Fruit fly (Drosophila melanogaster) whole organism, embryonic: ENCODE measurements around the gene CG16734.
A peak's percentile ranks its signal among the peaks of the same experiment; 100 is the strongest.

Experiments used
- Abd-B ChIP-seq: fragments of 200-800 bp; sonication (Bioruptor generic); optimal IDR thresholded peaks from 2 replicates; lab custom pipeline; 2018; ENCODE audit warnings: missing biosample characterization, mild to moderate bottlenecking, missing genetic modification characterization, moderate library complexity
- Blimp-1 ChIP-seq: fragments of 200-800 bp; sonication (Bioruptor generic); optimal IDR thresholded peaks from 3 replicates; lab custom pipeline; 2018; ENCODE audit warnings: missing biosample characterization, missing genetic modification characterization, mild to moderate bottlenecking, moderate library complexity, missing genetic modification reagents
- CG10209 ChIP-seq: fragments of 200-800 bp; sonication (Bioruptor generic); optimal IDR thresholded peaks from 3 replicates; lab custom pipeline; 2017; ENCODE audit warnings: missing biosample characterization, mild to moderate bottlenecking, missing genetic modification characterization, missing genetic modification reagents
- CG12391 ChIP-seq: fragments of 200-800 bp; sonication (Bioruptor generic); optimal IDR thresholded peaks from 3 replicates; lab custom pipeline; 2018; ENCODE audit warnings: missing biosample characterization, mild to moderate bottlenecking, missing genetic modification characterization, moderate library complexity
- CG12659 ChIP-seq: fragments of 200-800 bp; sonication (Bioruptor generic); optimal IDR thresholded peaks from 3 replicates; lab custom pipeline; 2017; ENCODE audit warnings: mild to moderate bottlenecking, missing biosample characterization, missing genetic modification reagents, missing genetic modification characterization
- CG14667 ChIP-seq: fragments of 200-800 bp; sonication (Bioruptor generic); IDR thresholded peaks from 2 replicates; pipeline ENCODE4 v1.3.6; 2022; ENCODE audit warnings: missing biosample characterization, missing genetic modification characterization
- CG14710 ChIP-seq: fragments of 200-800 bp; sonication (Bioruptor generic); optimal IDR thresholded peaks from 3 replicates; lab custom pipeline; 2019; ENCODE audit warnings: missing biosample characterization, mild to moderate bottlenecking, missing genetic modification characterization, moderate library complexity
- CG15011 ChIP-seq: fragments of 200-800 bp; sonication (Bioruptor generic); optimal IDR thresholded peaks from 3 replicates; lab custom pipeline; 2018; ENCODE audit warnings: missing biosample characterization, mild to moderate bottlenecking, missing genetic modification characterization
- CG1647 ChIP-seq: fragments of 200-800 bp; sonication (Bioruptor generic); optimal IDR thresholded peaks from 3 replicates; lab custom pipeline; 2016; ENCODE audit warnings: missing biosample characterization, missing genetic modification characterization
- CG17568 ChIP-seq: fragments of 200-800 bp; sonication (Bioruptor generic); optimal IDR thresholded peaks from 2 replicates; lab custom pipeline; 2018; ENCODE audit warnings: missing biosample characterization, mild to moderate bottlenecking, missing genetic modification characterization, moderate library complexity
- CG17612 ChIP-seq: fragments of 200-800 bp; sonication (Bioruptor generic); IDR thresholded peaks from 2 replicates; pipeline ENCODE4 v1.3.6; 2022; ENCODE audit warnings: missing biosample characterization, missing genetic modification characterization
- CG18764 ChIP-seq: fragments of 200-800 bp; sonication (Bioruptor generic); optimal IDR thresholded peaks from 3 replicates; lab custom pipeline; 2016; ENCODE audit warnings: missing biosample characterization, missing genetic modification characterization
- CG2116 ChIP-seq: fragments of 200-800 bp; sonication (Bioruptor generic); optimal IDR thresholded peaks from 3 replicates; lab custom pipeline; 2018; ENCODE audit warnings: missing biosample characterization, mild to moderate bottlenecking, missing genetic modification characterization
- CG2202 ChIP-seq: fragments of 200-800 bp; sonication (Bioruptor generic); optimal IDR thresholded peaks from 2 replicates; lab custom pipeline; 2018; ENCODE audit warnings: missing biosample characterization, mild to moderate bottlenecking, missing genetic modification characterization
- CG30403 ChIP-seq: fragments of 200-800 bp; sonication (Bioruptor generic); optimal IDR thresholded peaks from 3 replicates; lab custom pipeline; 2016; ENCODE audit warnings: missing biosample characterization, missing genetic modification characterization
- CG3163 ChIP-seq: fragments of 200-800 bp; sonication (Bioruptor generic); optimal IDR thresholded peaks from 3 replicates; lab custom pipeline; 2016; ENCODE audit warnings: missing biosample characterization, missing genetic modification characterization
- CG4730 ChIP-seq: fragments of 200-800 bp; sonication (Bioruptor generic); IDR thresholded peaks from 2 replicates; pipeline ENCODE4 v1.3.6; 2022; ENCODE audit warnings: missing biosample characterization, missing genetic modification characterization
- CG4854 ChIP-seq: fragments of 200-800 bp; sonication (Bioruptor generic); optimal IDR thresholded peaks from 2 replicates; lab custom pipeline; 2016; ENCODE audit warnings: missing biosample characterization, missing genetic modification characterization, inconsistent platforms
- CG9437 ChIP-seq: fragments of 200-800 bp; sonication (Bioruptor generic); optimal IDR thresholded peaks from 2 replicates; lab custom pipeline; 2018; ENCODE audit warnings: missing biosample characterization, mild to moderate bottlenecking, missing genetic modification characterization
- CG9609 ChIP-seq: fragments of 200-800 bp; sonication (Bioruptor generic); optimal IDR thresholded peaks from 3 replicates; lab custom pipeline; 2016; ENCODE audit warnings: missing biosample characterization, missing genetic modification characterization
- Chrac-16 ChIP-seq: fragments of 200-800 bp; sonication (Bioruptor generic); optimal IDR thresholded peaks from 3 replicates; lab custom pipeline; 2016; ENCODE audit warnings: missing biosample characterization, missing genetic modification characterization
- E2f1 ChIP-seq: fragments of 200-800 bp; sonication (Bioruptor generic); IDR thresholded peaks from 2 replicates; pipeline ENCODE4 v1.3.6; 2022; ENCODE audit warnings: missing biosample characterization, missing genetic modification characterization
- HmgD ChIP-seq: fragments of 200-800 bp; sonication (Bioruptor generic); optimal IDR thresholded peaks from 3 replicates; lab custom pipeline; 2016; ENCODE audit warnings: missing biosample characterization, missing genetic modification characterization
- Jarid2 ChIP-seq: fragments of 200-800 bp; sonication (Bioruptor generic); optimal IDR thresholded peaks from 3 replicates; lab custom pipeline; 2017; ENCODE audit warnings: mild to moderate bottlenecking, missing biosample characterization, missing genetic modification reagents, missing genetic modification characterization
- Lpt ChIP-seq: fragments of >200 bp; optimal IDR thresholded peaks from 2 replicates; lab custom pipeline; 2018; ENCODE audit warnings: missing biosample characterization, missing genetic modification characterization
- NfI ChIP-seq: fragments of 200-800 bp; sonication (Bioruptor generic); optimal IDR thresholded peaks from 3 replicates; lab custom pipeline; 2018; ENCODE audit warnings: missing biosample characterization, mild to moderate bottlenecking, missing genetic modification characterization, moderate library complexity
- Pdp1 ChIP-seq, 2 experiments: fragments of 200-800 bp; sonication (Bioruptor generic); optimal IDR thresholded peaks; 3 replicates each; lab custom pipeline; 2016; ENCODE audit warnings: missing biosample characterization in 2 of 2, missing genetic modification characterization in 2 of 2, mild to moderate bottlenecking in 1 of 2, moderate library complexity in 1 of 2
- TFAM ChIP-seq: fragments of 200-800 bp; sonication (Bioruptor generic); optimal IDR thresholded peaks from 2 replicates; lab custom pipeline; 2017; ENCODE audit warnings: missing biosample characterization, missing genetic modification characterization, inconsistent platforms
- abd-A ChIP-seq: fragments of 200-800 bp; sonication (Bioruptor generic); optimal IDR thresholded peaks from 3 replicates; lab custom pipeline; 2019; ENCODE audit warnings: missing biosample characterization, mild to moderate bottlenecking, missing genetic modification characterization, moderate library complexity
- bcd ChIP-seq: fragments of 200-800 bp; sonication (Bioruptor generic); optimal IDR thresholded peaks from 2 replicates; lab custom pipeline; 2017; ENCODE audit warnings: missing biosample characterization, mild to moderate bottlenecking, missing genetic modification characterization
- bsh ChIP-seq, 2 experiments: fragments of 200-800 bp; sonication (Bioruptor generic); optimal IDR thresholded peaks; 2 replicates each; lab custom pipeline; 2017 to 2018; ENCODE audit warnings: mild to moderate bottlenecking in 2 of 2, missing biosample characterization in 2 of 2, missing genetic modification characterization in 2 of 2, moderate library complexity in 1 of 2
- disco-r ChIP-seq: fragments of 200-800 bp; sonication (Bioruptor generic); optimal IDR thresholded peaks from 2 replicates; lab custom pipeline; 2016; ENCODE audit warnings: missing biosample characterization, missing genetic modification characterization
- dm ChIP-seq: fragments of 200-800 bp; sonication (Bioruptor generic); optimal IDR thresholded peaks from 3 replicates; lab custom pipeline; 2016; ENCODE audit warnings: missing biosample characterization, missing genetic modification characterization
- dmrt11E ChIP-seq: fragments of 200-800 bp; sonication (Bioruptor generic); optimal IDR thresholded peaks from 3 replicates; lab custom pipeline; 2018; ENCODE audit warnings: missing biosample characterization, mild to moderate bottlenecking, missing genetic modification characterization, moderate library complexity
- ftz-f1 ChIP-seq: fragments of 200-800 bp; sonication (Bioruptor generic); optimal IDR thresholded peaks from 2 replicates; lab custom pipeline; 2016; ENCODE audit warnings: missing biosample characterization, missing genetic modification characterization
- hth ChIP-seq: fragments of >200 bp; optimal IDR thresholded peaks from 2 replicates; lab custom pipeline; 2017; ENCODE audit warnings: inconsistent platforms
- jumu ChIP-seq: fragments of 200-800 bp; sonication (Bioruptor generic); optimal IDR thresholded peaks from 3 replicates; lab custom pipeline; 2016; ENCODE audit warnings: missing biosample characterization, missing genetic modification characterization
- kah ChIP-seq: fragments of 200-800 bp; sonication (Bioruptor generic); optimal IDR thresholded peaks from 2 replicates; lab custom pipeline; 2018; ENCODE audit warnings: missing biosample characterization, mild to moderate bottlenecking, missing genetic modification characterization
- ken ChIP-seq: fragments of 200-800 bp; sonication (Bioruptor generic); IDR thresholded peaks from 3 replicates; pipeline ENCODE4 v1.3.6; 2022; ENCODE audit warnings: missing biosample characterization, missing genetic modification characterization
- kni ChIP-seq: fragments of 200-800 bp; sonication (Bioruptor generic); optimal IDR thresholded peaks from 3 replicates; lab custom pipeline; 2017; ENCODE audit warnings: mild to moderate bottlenecking, missing biosample characterization, missing genetic modification reagents, missing genetic modification characterization
- oc ChIP-seq: fragments of 200-800 bp; sonication (Bioruptor generic); optimal IDR thresholded peaks from 2 replicates; lab custom pipeline; 2018; ENCODE audit warnings: missing biosample characterization, mild to moderate bottlenecking, missing genetic modification characterization, moderate library complexity
- pfk ChIP-seq: fragments of 200-800 bp; sonication (Bioruptor generic); optimal IDR thresholded peaks from 2 replicates; lab custom pipeline; 2018; ENCODE audit warnings: missing biosample characterization, mild to moderate bottlenecking, missing genetic modification characterization, moderate library complexity
- scrt ChIP-seq: fragments of 200-800 bp; sonication (Bioruptor generic); optimal IDR thresholded peaks from 2 replicates; lab custom pipeline; 2018; ENCODE audit warnings: missing biosample characterization, mild to moderate bottlenecking, missing genetic modification characterization, moderate library complexity
- slp2 ChIP-seq: fragments of 200-800 bp; sonication (Bioruptor generic); optimal IDR thresholded peaks from 2 replicates; lab custom pipeline; 2016; ENCODE audit warnings: missing biosample characterization, missing genetic modification characterization
- sna ChIP-seq: fragments of 200-800 bp; sonication (Bioruptor generic); IDR thresholded peaks from 2 replicates; pipeline ENCODE4 v1.3.6; 2022; ENCODE audit warnings: missing biosample characterization, missing genetic modification characterization; ENCODE audit not compliant: partially characterized antibody
- tap ChIP-seq: fragments of 200-800 bp; optimal IDR thresholded peaks from 3 replicates; lab custom pipeline; 2019; ENCODE audit warnings: missing biosample characterization, mild to moderate bottlenecking, missing genetic modification characterization, moderate library complexity
- usp ChIP-seq: fragments of >200 bp; optimal IDR thresholded peaks from 2 replicates; lab custom pipeline; 2017; ENCODE audit warnings: missing biosample characterization, missing genetic modification characterization

Gene CG16734

dm6 chr3R:9215551-9215950 is 39.3 kb upstream of the CG16734 start (continued):
- no peak for TF ChIP-seq sna (GFP tag; lab: Robert Waterston, UW)
- no peak for TF ChIP-seq ken (GFP tag; lab: Robert Waterston, UW)
- TF ChIP-seq jumu (GFP tag; lab: Kevin White, UChicago): no peak
- TF ChIP-seq NfI (GFP tag; lab: Kevin White, UChicago): no peak
- no peak for TF ChIP-seq CG12659 (GFP tag; lab: Kevin White, UChicago)
- TF ChIP-seq CG4730 (GFP tag; lab: Robert Waterston, UW): no peak
- no peak for TF ChIP-seq CG9609 (GFP tag; lab: Kevin White, UChicago)
- TF ChIP-seq bsh (GFP tag; optimal IDR thresholded peaks at IDR 0.05; lab: Kevin White, UChicago): peak in 1 of 2 experiments; percentile 52
- TF ChIP-seq CG30403: no peak
- TF ChIP-seq scrt (GFP tag; lab: Kevin White, UChicago): no peak
- no peak for TF ChIP-seq CG4854 (GFP tag; lab: Kevin White, UChicago)
- no peak for TF ChIP-seq slp2
- TF ChIP-seq CG14710 (tag; lab: Kevin White, UChicago): peak; percentile 35
- no peak for TF ChIP-seq CG17568 (GFP tag; lab: Kevin White, UChicago)
- no peak for TF ChIP-seq dm
- peak; percentile 32 for TF ChIP-seq dmrt11E (tag; lab: Kevin White, UChicago)
- peak; percentile 33 for TF ChIP-seq CG2202 (tag; lab: Kevin White, UChicago)
- no peak for TF ChIP-seq CG1647 (GFP tag; lab: Kevin White, UChicago)
- TF ChIP-seq TFAM: no peak
- no peak for TF ChIP-seq CG10209 (GFP tag; lab: Kevin White, UChicago)
- no peak for TF ChIP-seq Abd-B (GFP tag; lab: Kevin White, UChicago)
- TF ChIP-seq kah (GFP tag; lab: Kevin White, UChicago): no peak
- no peak for TF ChIP-seq pfk (GFP tag; lab: Kevin White, UChicago)

DNA sequence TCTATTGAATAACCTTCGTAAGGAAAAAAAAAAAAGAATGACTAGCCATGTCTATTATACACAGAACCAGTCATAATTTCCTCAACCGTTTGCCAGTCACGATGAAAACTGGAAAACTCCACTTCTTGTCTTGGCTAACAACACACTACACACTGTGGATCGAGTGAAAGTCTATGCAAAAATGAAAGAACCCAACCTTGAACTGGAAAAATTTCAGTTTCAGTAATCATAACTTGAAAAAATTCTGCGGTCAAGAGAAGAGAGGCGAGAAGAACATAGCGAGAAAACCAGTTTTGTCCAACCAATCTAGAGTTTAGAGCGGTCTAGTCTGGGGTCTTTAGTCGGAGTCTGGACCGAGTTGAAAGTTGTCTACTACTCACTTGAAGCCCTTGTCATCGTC is 37.2 kb upstream of the CG16734 start:
- TF ChIP-seq CG10209 (GFP tag; lab: Kevin White, UChicago) (no peak), Blimp-1 (GFP tag; lab: Kevin White, UChicago) (peak; percentile 98)

DNA sequence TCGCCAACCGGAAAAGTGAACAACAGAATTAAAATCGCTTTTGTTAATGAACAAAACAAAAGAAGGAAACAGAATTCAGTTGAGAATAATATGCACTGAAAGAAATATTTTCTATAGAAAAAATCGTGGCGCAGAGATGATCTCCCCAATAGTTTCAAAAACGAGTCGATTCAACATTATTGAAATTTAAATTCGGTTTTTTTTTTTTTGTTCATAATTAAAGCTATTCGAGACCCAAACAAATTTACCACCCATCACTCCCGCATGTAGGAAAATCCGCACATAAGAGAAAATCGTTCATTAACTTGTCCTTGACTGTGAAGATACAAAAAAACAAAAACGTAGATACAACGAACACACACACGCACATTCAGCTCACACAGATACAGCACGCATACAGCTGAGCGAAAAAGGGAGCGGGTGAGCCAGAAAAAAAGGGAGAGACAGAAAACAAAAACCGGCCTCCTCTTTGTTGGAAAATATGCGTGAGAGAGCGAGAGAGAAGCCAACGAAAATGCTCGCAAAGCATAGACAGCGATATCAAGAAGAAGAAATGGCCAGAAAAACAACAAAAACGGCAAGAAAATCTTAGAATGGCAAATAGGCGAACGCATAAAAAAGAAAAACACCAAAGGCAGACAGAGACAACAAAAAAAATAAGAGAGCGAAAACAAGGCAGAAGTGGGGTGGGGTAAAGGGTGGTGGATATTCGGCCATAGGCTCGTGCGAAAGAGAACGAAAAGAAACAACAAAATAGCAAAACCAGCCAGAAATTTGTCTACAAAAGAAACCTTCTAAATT is 34.6 kb upstream of the CG16734 start:
- TF ChIP-seq ftz-f1 (peak; percentile 63), E2f1 (GFP tag; lab: Robert Waterston, UW) (no peak), CG3163 (GFP tag; lab: Kevin White, UChicago) (peak; percentile 87), Pdp1 (GFP tag; optimal IDR thresholded peaks at IDR 0.05; lab: Kevin White, UChicago) (peak; percentile 29 to 33), kni (GFP tag; lab: Kevin White, UChicago) (peak; percentile 57), Lpt (no peak), CG15011 (GFP tag; lab: Kevin White, UChicago) (no peak), Jarid2 (GFP tag; lab: Kevin White, UChicago) (no peak), hth (lab: Kevin White, UChicago) (no peak), HmgD (GFP tag; lab: Kevin White, UChicago) (peak; percentile 1), tap (tag; lab: Kevin White, UChicago) (no peak), abd-A (tag; lab: Kevin White, UChicago) (peak; percentile 93), CG17612 (GFP tag; lab: Robert Waterston, UW) (no peak), oc (tag; lab: Kevin White, UChicago) (peak; percentile 2), disco-r (no peak), CG9437 (GFP tag; lab: Kevin White, UChicago) (no peak), CG2116 (GFP tag; lab: Kevin White, UChicago) (peak; percentile 38), Chrac-16 (GFP tag; lab: Kevin White, UChicago) (peak; percentile 59), CG18764 (GFP tag; lab: Kevin White, UChicago) (no peak), CG12391 (tag; lab: Kevin White, UChicago) (peak; percentile 14), usp (GFP tag; lab: Kevin White, UChicago) (no peak), CG14667 (GFP tag; lab: Robert Waterston, UW) (no peak), slp2 (no peak), bcd (GFP tag; lab: Kevin White, UChicago) (peak; percentile 25)
